Worm (Caenorhabditis elegans): ENCODE results near the gene R148.4.

ce11 chrIII:3198307-3198706 is 26.9 kb downstream of the R148.4 start, which contains the start of gene R148.7:
- TF ChIP-seq snpc-4 (tag; optimal IDR thresholded peaks at IDR 0.05) (no peak), elt-3 (tag; optimal IDR thresholded peaks at IDR 0.05) (no peak), unc-62 (GFP tag; optimal IDR thresholded peaks at IDR 0.05) (no peak), ztf-4 (tag; optimal IDR thresholded peaks at IDR 0.05) (no peak), aly-2 (tag; optimal IDR thresholded peaks at IDR 0.05) (no peak)
